Fruit fly (Drosophila melanogaster) whole organism, adult: ENCODE measurements around the gene Crz.
A peak's percentile ranks its signal among the peaks of the same experiment; 100 is the strongest.

Experiments used
- CG11617 ChIP-seq: fragments of 200-800 bp; sonication (Bioruptor generic); optimal IDR thresholded peaks from 2 replicates; lab custom pipeline; 2017; ENCODE audit warnings: mild to moderate bottlenecking, missing biosample characterization, missing genetic modification reagents, missing genetic modification characterization
- CG12768 ChIP-seq: fragments of 200-800 bp; sonication (Bioruptor generic); optimal IDR thresholded peaks from 2 replicates; lab custom pipeline; 2017; ENCODE audit warnings: missing biosample characterization, missing genetic modification characterization, mild to moderate bottlenecking, moderate library complexity, missing genetic modification reagents
- CG14711 ChIP-seq: fragments of 200-800 bp; sonication (Bioruptor generic); optimal IDR thresholded peaks from 2 replicates; lab custom pipeline; 2018; ENCODE audit warnings: missing biosample characterization, mild to moderate bottlenecking, missing genetic modification characterization, moderate library complexity
- CG1620 ChIP-seq: fragments of 200-800 bp; sonication (Bioruptor generic); optimal IDR thresholded peaks from 2 replicates; lab custom pipeline; 2016; ENCODE audit warnings: missing biosample characterization, missing genetic modification characterization
- CG33017 ChIP-seq: fragments of 200-800 bp; sonication (Bioruptor generic); optimal IDR thresholded peaks from 2 replicates; lab custom pipeline; 2018; ENCODE audit warnings: missing biosample characterization, mild to moderate bottlenecking, missing genetic modification characterization, moderate library complexity
- CG5204 ChIP-seq: fragments of 200-800 bp; sonication (Bioruptor generic); optimal IDR thresholded peaks from 2 replicates; lab custom pipeline; 2016; ENCODE audit warnings: missing biosample characterization, missing genetic modification characterization
- CG7045 ChIP-seq: fragments of 200-800 bp; sonication (Bioruptor generic); optimal IDR thresholded peaks from 2 replicates; lab custom pipeline; 2017; ENCODE audit warnings: missing biosample characterization, mild to moderate bottlenecking, missing genetic modification characterization
- CG7101 ChIP-seq: fragments of 200-800 bp; sonication (Bioruptor generic); optimal IDR thresholded peaks from 2 replicates; lab custom pipeline; 2018; ENCODE audit warnings: missing biosample characterization, mild to moderate bottlenecking, missing genetic modification characterization, moderate library complexity
- Clk ChIP-seq: fragments of 200-800 bp; sonication (Bioruptor generic); optimal IDR thresholded peaks from 2 replicates; lab custom pipeline; 2017; ENCODE audit warnings: missing biosample characterization, missing genetic modification characterization
- Crg-1 ChIP-seq: fragments of 200-800 bp; sonication (Bioruptor generic); optimal IDR thresholded peaks from 2 replicates; lab custom pipeline; 2016; ENCODE audit warnings: missing biosample characterization, missing genetic modification characterization
- Hr96 ChIP-seq: fragments of 200-800 bp; sonication (Bioruptor generic); optimal IDR thresholded peaks from 2 replicates; lab custom pipeline; 2016; ENCODE audit warnings: missing biosample characterization, missing genetic modification characterization
- Mnt ChIP-seq: fragments of 200-800 bp; sonication (Bioruptor generic); optimal IDR thresholded peaks from 2 replicates; lab custom pipeline; 2016; ENCODE audit warnings: missing biosample characterization, mild to moderate bottlenecking, missing genetic modification characterization
- bab1 ChIP-seq: fragments of 200-800 bp; sonication (Bioruptor generic); optimal IDR thresholded peaks from 3 replicates; lab custom pipeline; 2019; ENCODE audit warnings: missing biosample characterization, mild to moderate bottlenecking, missing genetic modification characterization, moderate library complexity
- cic ChIP-seq: fragments of 200-800 bp; sonication (Bioruptor generic); optimal IDR thresholded peaks from 2 replicates; lab custom pipeline; 2017; ENCODE audit warnings: missing biosample characterization, mild to moderate bottlenecking, missing genetic modification characterization, moderate library complexity
- cnc ChIP-seq, 2 experiments: fragments of >200 bp; optimal IDR thresholded peaks; 2 replicates each; lab custom pipeline; 2017
- kay ChIP-seq: fragments of 200-800 bp; sonication (Bioruptor generic); peaks from one replicate; lab custom pipeline; 2016; ENCODE audit warnings: missing biosample characterization, missing genetic modification characterization, borderline replicate concordance
- ovo ChIP-seq: fragments of 200-800 bp; sonication (Bioruptor generic); optimal IDR thresholded peaks from 2 replicates; lab custom pipeline; 2016; ENCODE audit warnings: missing biosample characterization, missing genetic modification characterization
- pad ChIP-seq: fragments of 200-800 bp; sonication (Bioruptor generic); optimal IDR thresholded peaks from 3 replicates; lab custom pipeline; 2017; ENCODE audit warnings: missing biosample characterization, missing genetic modification characterization, mild to moderate bottlenecking, moderate library complexity, missing genetic modification reagents
- tj ChIP-seq: fragments of 200-800 bp; sonication (Bioruptor generic); optimal IDR thresholded peaks from 3 replicates; lab custom pipeline; 2017; ENCODE audit warnings: missing biosample characterization, mild to moderate bottlenecking, missing genetic modification characterization, moderate library complexity
- toe ChIP-seq: fragments of 200-800 bp; sonication (Bioruptor generic); optimal IDR thresholded peaks from 2 replicates; lab custom pipeline; 2016; ENCODE audit warnings: missing biosample characterization, missing genetic modification characterization

Crz gene

dm6 chr3R:14282215-14283041 is 32.2 kb upstream of the Crz start:
- TF ChIP-seq kay (GFP tag; lab: Kevin White, UChicago) (peak; percentile 80), Hr96 (GFP tag; lab: Kevin White, UChicago) (no peak)

dm6 chr3R:14283042-14283626 is 31.5 kb upstream of the Crz start:
- TF ChIP-seq tj (GFP tag; lab: Kevin White, UChicago): no peak
- TF ChIP-seq bab1 (GFP tag; lab: Kevin White, UChicago): no peak
- TF ChIP-seq CG33017 (tag; lab: Kevin White, UChicago): no peak
- TF ChIP-seq pad (GFP tag; lab: Kevin White, UChicago): peak; percentile 92
- TF ChIP-seq kay (GFP tag; lab: Kevin White, UChicago): peak; percentile 94
- peak; percentile 36 for TF ChIP-seq CG1620 (GFP tag; lab: Kevin White, UChicago)
- TF ChIP-seq cic (GFP tag; lab: Kevin White, UChicago): peak; percentile 75
- TF ChIP-seq ovo (GFP tag; lab: Kevin White, UChicago): peak; percentile 53

- TF ChIP-seq CG33017 (tag; lab: Kevin White, UChicago) (peak; percentile 95), CG7045 (GFP tag; lab: Kevin White, UChicago) (peak; percentile 94), ovo (GFP tag; lab: Kevin White, UChicago) (peak; percentile 32), bab1 (GFP tag; lab: Kevin White, UChicago) (peak; percentile 74), Crg-1 (GFP tag; lab: Kevin White, UChicago) (peak; percentile 66), cnc (optimal IDR thresholded peaks at IDR 0.05; lab: Kevin White, UChicago) (no peak), CG5204 (peak; percentile 93), CG11617 (peak; percentile 88), Clk (GFP tag; lab: Kevin White, UChicago) (peak; percentile 89), Hr96 (GFP tag; lab: Kevin White, UChicago) (peak; percentile 60), tj (GFP tag; lab: Kevin White, UChicago) (peak; percentile 67), CG1620 (GFP tag; lab: Kevin White, UChicago) (peak; percentile 41), Mnt (GFP tag; lab: Kevin White, UChicago) (peak; percentile 57), CG7101 (tag; lab: Kevin White, UChicago) (peak; percentile 95), pad (GFP tag; lab: Kevin White, UChicago) (peak; percentile 72), kay (GFP tag; lab: Kevin White, UChicago) (no peak), cic (GFP tag; lab: Kevin White, UChicago) (peak; percentile 71), toe (peak; percentile 71), CG12768 (GFP tag; lab: Kevin White, UChicago) (peak; percentile 91), CG14711 (tag; lab: Kevin White, UChicago) (peak; percentile 92)
Observed at dm6 chr3R:14283754-14284421, 30.8 kb upstream of the Crz start.

dm6 chr3R:14284422-14284760 is 30.3 kb upstream of the Crz start:
- TF ChIP-seq kay (GFP tag; lab: Kevin White, UChicago): no peak
- TF ChIP-seq ovo (GFP tag; lab: Kevin White, UChicago): no peak
- no peak for TF ChIP-seq toe
- no peak for TF ChIP-seq cic (GFP tag; lab: Kevin White, UChicago)
- no peak for TF ChIP-seq Clk (GFP tag; lab: Kevin White, UChicago)
- TF ChIP-seq CG11617: no peak
- no peak for TF ChIP-seq CG12768 (GFP tag; lab: Kevin White, UChicago)
- no peak for TF ChIP-seq CG7045 (GFP tag; lab: Kevin White, UChicago)
- no peak for TF ChIP-seq Crg-1 (GFP tag; lab: Kevin White, UChicago)
- TF ChIP-seq CG33017 (tag; lab: Kevin White, UChicago): peak; percentile 1
- TF ChIP-seq CG14711 (tag; lab: Kevin White, UChicago): no peak
- no peak for TF ChIP-seq CG1620 (GFP tag; lab: Kevin White, UChicago)
- no peak for TF ChIP-seq bab1 (GFP tag; lab: Kevin White, UChicago)
- no peak for TF ChIP-seq pad (GFP tag; lab: Kevin White, UChicago)
- peak; percentile 17 for TF ChIP-seq CG7101 (tag; lab: Kevin White, UChicago)
- peak; percentile 12 for TF ChIP-seq Hr96 (GFP tag; lab: Kevin White, UChicago)
- TF ChIP-seq Mnt (GFP tag; lab: Kevin White, UChicago): no peak
- no peak for TF ChIP-seq cnc (optimal IDR thresholded peaks at IDR 0.05; lab: Kevin White, UChicago)
- TF ChIP-seq tj (GFP tag; lab: Kevin White, UChicago): no peak

dm6 chr3R:14285059-14285953 is 29.3 kb upstream of the Crz start:
- TF ChIP-seq CG5204 (peak; percentile 58), cnc (optimal IDR thresholded peaks at IDR 0.05; lab: Kevin White, UChicago) (no peak), Hr96 (GFP tag; lab: Kevin White, UChicago) (no peak), ovo (GFP tag; lab: Kevin White, UChicago) (peak; percentile 96), CG7101 (tag; lab: Kevin White, UChicago) (peak; percentile 9), CG1620 (GFP tag; lab: Kevin White, UChicago) (no peak), cic (GFP tag; lab: Kevin White, UChicago) (peak; percentile 76), pad (GFP tag; lab: Kevin White, UChicago) (peak; percentile 1), CG33017 (tag; lab: Kevin White, UChicago) (no peak), Crg-1 (GFP tag; lab: Kevin White, UChicago) (no peak), Clk (GFP tag; lab: Kevin White, UChicago) (no peak), CG11617 (no peak), kay (GFP tag; lab: Kevin White, UChicago) (peak; percentile 96), CG12768 (GFP tag; lab: Kevin White, UChicago) (no peak), Mnt (GFP tag; lab: Kevin White, UChicago) (peak; percentile 37), bab1 (GFP tag; lab: Kevin White, UChicago) (no peak), CG14711 (tag; lab: Kevin White, UChicago) (peak; percentile 5), tj (GFP tag; lab: Kevin White, UChicago) (no peak), toe (no peak), CG7045 (GFP tag; lab: Kevin White, UChicago) (peak; percentile 39)
